Fruit fly (Drosophila melanogaster): ENCODE results near the gene Nha1.

Gene Nha1

DNA sequence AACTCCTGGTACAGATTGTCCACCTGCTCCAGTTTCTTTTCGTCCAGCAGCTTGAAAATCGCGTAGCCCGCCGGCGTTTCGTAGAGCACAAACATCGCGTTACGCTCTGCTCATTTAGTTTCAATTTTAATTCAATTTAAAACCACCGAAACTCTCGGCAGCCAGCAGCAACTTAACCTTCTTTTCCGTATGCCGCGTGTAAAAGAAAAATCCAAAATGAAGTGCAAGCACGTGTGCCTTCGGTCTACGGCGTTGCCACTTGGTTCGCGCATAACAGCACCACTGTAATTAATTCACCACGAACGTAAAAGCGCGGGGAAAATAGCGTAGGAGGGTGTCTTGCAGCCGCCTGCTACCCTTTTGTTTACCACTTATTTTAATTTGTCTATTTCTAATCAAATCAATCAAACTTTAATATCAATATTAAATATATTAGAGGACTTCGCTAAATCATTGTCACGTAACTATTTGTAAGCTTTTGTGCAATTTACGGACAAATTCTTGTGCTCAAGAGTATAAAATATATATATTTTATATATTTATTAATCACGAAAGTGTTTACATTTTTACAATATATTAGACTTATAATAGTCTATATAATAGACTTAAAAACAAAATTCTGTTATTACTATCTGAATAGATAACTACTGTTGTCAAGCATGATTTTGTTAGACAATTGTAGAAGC lies 48.5 kb upstream of the Nha1 start, which contains the start of gene nop5 (continued):
- TF ChIP-seq jumu (GFP tag; optimal IDR thresholded peaks at IDR 0.05) (no peak), CG16813 (GFP tag; IDR thresholded peaks at IDR 0.05; ENCODE audit: partially characterized antibody) (no peak), Nf-YC (tag; optimal IDR thresholded peaks at IDR 0.05) (peak; percentile 82), CG18764 (GFP tag; optimal IDR thresholded peaks at IDR 0.05) (peak; percentile 26), CG12219 (GFP tag; optimal IDR thresholded peaks at IDR 0.05) (no peak), mam (GFP tag; optimal IDR thresholded peaks at IDR 0.05) (no peak), abd-A (tag; optimal IDR thresholded peaks at IDR 0.05) (no peak), Sox102F (GFP tag; optimal IDR thresholded peaks at IDR 0.05) (no peak), CG5180 (GFP tag; optimal IDR thresholded peaks at IDR 0.05) (no peak), gt (GFP tag; IDR thresholded peaks at IDR 0.05) (no peak), ap (GFP tag; IDR thresholded peaks at IDR 0.05) (no peak), CG10209 (GFP tag; optimal IDR thresholded peaks at IDR 0.05) (peak; percentile 73), CG1792 (GFP tag; optimal IDR thresholded peaks at IDR 0.05) (no peak), E2f1 (GFP tag; IDR thresholded peaks at IDR 0.05) (0 out of 2 replicates have a peak, but pooled peaks have one; percentile 22), Adf1 (GFP tag; IDR thresholded peaks at IDR 0.05) (no peak), CG34376 (GFP tag; optimal IDR thresholded peaks at IDR 0.05) (peak; percentile 33), oc (tag; optimal IDR thresholded peaks at IDR 0.05) (no peak), row (GFP tag; IDR thresholded peaks at IDR 0.05) (peak; percentile 95), grau (tag; optimal IDR thresholded peaks at IDR 0.05) (peak; percentile 80), MESR4 (GFP tag; optimal IDR thresholded peaks at IDR 0.05) (peak; percentile 90), dati (GFP tag; IDR thresholded peaks at IDR 0.05) (no peak), yki (optimal IDR thresholded peaks at IDR 0.05) (no peak), CG4424 (GFP tag; optimal IDR thresholded peaks at IDR 0.05) (peak; percentile 44), CG9817 (tag; optimal IDR thresholded peaks at IDR 0.05) (peak; percentile 69), lola (GFP tag; optimal IDR thresholded peaks at IDR 0.05) (peak in 1 of 3 experiments; percentile 75), eyg (GFP tag; optimal IDR thresholded peaks at IDR 0.05) (no peak), CG15011 (GFP tag; optimal IDR thresholded peaks at IDR 0.05) (no peak), crp (GFP tag; optimal IDR thresholded peaks at IDR 0.05) (peak in 1 of 2 experiments; percentile 0), nmo (GFP tag; optimal IDR thresholded peaks at IDR 0.05) (peak; percentile 81), CG6689 (GFP tag; IDR thresholded peaks at IDR 0.05) (peak; percentile 47), Eip74EF (GFP tag; optimal IDR thresholded peaks at IDR 0.05) (peak in 1 of 2 experiments; percentile 67), sr (GFP tag; IDR thresholded peaks at IDR 0.05) (no peak), sob (GFP tag; IDR thresholded peaks at IDR 0.05) (peak; percentile 21; the same call in 1 of the 2 replicates), CkIIα-i1 (GFP tag; IDR thresholded peaks at IDR 0.05) (no peak), bbx (GFP tag; IDR thresholded peaks at IDR 0.05; ENCODE audit: partially characterized antibody) (peak; percentile 64), sug (tag; optimal IDR thresholded peaks at IDR 0.05) (peak; percentile 77), cato (GFP tag; optimal IDR thresholded peaks at IDR 0.05; ENCODE audit: borderline replicate concordance) (no peak), zf30C (GFP tag; optimal IDR thresholded peaks at IDR 0.05) (no peak), B-H1 (GFP tag; IDR thresholded peaks at IDR 0.05) (no peak), CG18476 (GFP tag; optimal IDR thresholded peaks at IDR 0.05) (peak; percentile 11), Rfx (GFP tag; IDR thresholded peaks at IDR 0.05) (peak; percentile 43; the same call in 1 of the 2 replicates), Med (GFP tag) (peak; percentile 89), CG16863 (GFP tag; optimal IDR thresholded peaks at IDR 0.05) (no peak), CG14014 (GFP tag; IDR thresholded peaks at IDR 0.05) (no peak), tin (GFP tag; optimal IDR thresholded peaks at IDR 0.05) (peak; percentile 35), Ravus (GFP tag; IDR thresholded peaks at IDR 0.05) (no peak), CG9609 (GFP tag; optimal IDR thresholded peaks at IDR 0.05) (no peak), HLH4C (GFP tag; IDR thresholded peaks at IDR 0.05; ENCODE audit: partially characterized antibody) (peak; percentile 28; the same call in 1 of the 3 replicates), CG11456 (GFP tag; IDR thresholded peaks at IDR 0.05) (0 out of 3 replicates have a peak, but pooled peaks have one; percentile 8)
